Worm (Caenorhabditis elegans) whole organism, L1 larva: ENCODE measurements around the gene F19B2.6.

Experiments used
- efl-1 ChIP-seq, 4 experiments: fragments of 150-350 bp; optimal IDR thresholded peaks in 3 of 4; peaks in 1 of 4; 1 replicate in 1 of 4; 2 replicates in 3 of 4; lab custom pipeline; 2014; ENCODE audit warnings: missing biosample characterization in 2 of 4, missing genetic modification characterization in 2 of 4, missing genetic modification reagents in 2 of 4
- fkh-10 ChIP-seq: sonication (generic microtip); optimal IDR thresholded peaks from 2 replicates; lab custom pipeline; 2017; ENCODE audit warnings: missing biosample characterization, missing genetic modification reagents, missing genetic modification characterization
- lin-15B ChIP-seq: fragments of 150-350 bp; sonication (generic microtip); optimal IDR thresholded peaks from 3 replicates; lab custom pipeline; 2014; ENCODE audit warnings: missing biosample characterization, missing genetic modification characterization
- mdl-1 ChIP-seq, 2 experiments: fragments of 150-350 bp; optimal IDR thresholded peaks; 2 replicates each; lab custom pipeline; 2014 to 2017; ENCODE audit warnings: missing biosample characterization in 2 of 2, missing genetic modification characterization in 2 of 2, inconsistent platforms in 1 of 2
- pag-3 ChIP-seq: sonication (generic microtip); optimal IDR thresholded peaks from 2 replicates; lab custom pipeline; 2017; ENCODE audit warnings: missing genetic modification characterization, mild to moderate bottlenecking, missing compliant biosample characterization, antibody characterized with exemption, borderline replicate concordance; ENCODE audit not compliant: insufficient read depth
- rnt-1 ChIP-seq: sonication (generic microtip); optimal IDR thresholded peaks from 2 replicates; lab custom pipeline; 2016; ENCODE audit warnings: mild to moderate bottlenecking, missing genetic modification characterization, moderate library complexity, missing compliant biosample characterization
- skn-1 ChIP-seq: fragments of 150-350 bp; optimal IDR thresholded peaks from 2 replicates; lab custom pipeline; 2014; ENCODE audit warnings: missing biosample characterization, missing genetic modification characterization
- snpc-4 ChIP-seq: fragments of 150-350 bp; optimal IDR thresholded peaks from 2 replicates; lab custom pipeline; 2014; ENCODE audit warnings: missing biosample characterization, missing genetic modification characterization
- swsn-7 ChIP-seq: sonication (generic microtip); optimal IDR thresholded peaks from 2 replicates; lab custom pipeline; 2016; ENCODE audit warnings: missing genetic modification characterization, missing compliant biosample characterization
- tbx-2 ChIP-seq: sonication (generic microtip); optimal IDR thresholded peaks from 2 replicates; lab custom pipeline; 2016; ENCODE audit warnings: missing genetic modification characterization, missing compliant biosample characterization
- zag-1 ChIP-seq: fragments of 150-350 bp; optimal IDR thresholded peaks from 2 replicates; lab custom pipeline; 2014; ENCODE audit warnings: missing biosample characterization, missing genetic modification characterization
- ztf-11 ChIP-seq, 2 experiments: sonication (generic microtip); optimal IDR thresholded peaks; 2 replicates each; lab custom pipeline; 2016 to 2017; ENCODE audit warnings: missing genetic modification characterization in 2 of 2, missing biosample characterization in 1 of 2, missing compliant biosample characterization in 1 of 2
- ztf-4 ChIP-seq: fragments of 150-350 bp; optimal IDR thresholded peaks from 2 replicates; lab custom pipeline; 2014; ENCODE audit warnings: missing biosample characterization, missing genetic modification characterization

DNA sequence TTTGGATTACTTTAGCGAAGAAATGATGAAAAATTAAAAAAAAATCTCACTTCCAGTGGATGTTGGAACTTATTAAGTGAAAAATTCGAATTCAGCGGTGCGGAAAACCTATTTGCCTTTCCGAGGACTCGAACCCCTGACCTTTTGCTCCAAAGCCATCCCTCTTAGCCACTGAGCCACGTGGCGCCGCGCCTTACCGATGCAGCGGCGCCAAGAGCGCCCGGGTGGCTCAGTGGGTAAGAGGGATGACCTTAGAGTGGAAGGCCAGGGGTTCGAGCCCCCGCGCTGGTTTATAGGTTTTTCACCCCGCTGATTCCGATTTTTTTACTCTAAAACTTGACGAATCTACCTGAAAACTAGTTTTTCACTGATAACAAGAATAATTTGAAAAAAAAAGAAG, 30.8 kb upstream of the F19B2.6 start:
- TF ChIP-seq pag-3 (tag; lab: Kevin White, UChicago) (no peak), mdl-1 (tag; optimal IDR thresholded peaks at IDR 0.05; lab: Kevin White, UChicago) (no peak), lin-15B (no peak), skn-1 (tag; lab: Kevin White, UChicago) (no peak), efl-1 (optimal IDR thresholded peaks at IDR 0.05; lab: Kevin White, UChicago) (no peak), efl-1 (GFP tag; optimal IDR thresholded peaks at IDR 0.05 in 1 of 2; lab: Kevin White, UChicago) (no peak), zag-1 (tag; lab: Kevin White, UChicago) (no peak), ztf-4 (tag; lab: Kevin White, UChicago) (no peak), fkh-10 (GFP tag; lab: Kevin White, UChicago) (no peak), snpc-4 (no peak), rnt-1 (tag; lab: Kevin White, UChicago) (no peak), swsn-7 (tag; lab: Kevin White, UChicago) (no peak), ztf-11 (tag; optimal IDR thresholded peaks at IDR 0.05; lab: Kevin White, UChicago) (no peak), tbx-2 (no peak)
